Worm (Caenorhabditis elegans): ENCODE measurements around the gene W04D12.1.

Gene W04D12.1

ce11 chrIII:5836816-5837215, at the start of gene W04D12.1:
TSS of gene W04D12.1 (plus strand) at chrIII:5836926.
- TF ChIP-seq bed-3 (GFP tag; optimal IDR thresholded peaks at IDR 0.05): no peak
- no peak for TF ChIP-seq nhr-2 (tag; optimal IDR thresholded peaks at IDR 0.05)
- TF ChIP-seq nhr-237 (tag; optimal IDR thresholded peaks at IDR 0.05): peak; percentile 27
- no peak for TF ChIP-seq lin-13 (tag; optimal IDR thresholded peaks at IDR 0.05)
- peak; percentile 21 for TF ChIP-seq sptf-1 (tag; optimal IDR thresholded peaks at IDR 0.05)

ce11 chrIII:5790550-5790949, 46.2 kb upstream of the W04D12.1 start, which contains the start of gene rev-3:
TSS of gene rev-3 (minus strand) at chrIII:5790650.
- TF ChIP-seq cnd-1 (tag; optimal IDR thresholded peaks at IDR 0.05) (no peak), lsy-2 (tag; optimal IDR thresholded peaks at IDR 0.05) (no peak), hlh-1 (tag; optimal IDR thresholded peaks at IDR 0.05) (no peak), flh-1 (GFP tag; optimal IDR thresholded peaks at IDR 0.05) (no peak), elt-3 (tag; optimal IDR thresholded peaks at IDR 0.05) (no peak), ztf-11 (tag; optimal IDR thresholded peaks at IDR 0.05) (no peak), unc-62 (GFP tag; optimal IDR thresholded peaks at IDR 0.05) (no peak)

ce11 chrIII:5794982-5795381, 41.7 kb upstream of the W04D12.1 start:
- TF ChIP-seq nhr-12 (tag; optimal IDR thresholded peaks at IDR 0.05): no peak
- no peak for TF ChIP-seq sem-2 (GFP tag; optimal IDR thresholded peaks at IDR 0.05)
- TF ChIP-seq zip-8 (tag; optimal IDR thresholded peaks at IDR 0.05): peak; percentile 52
- TF ChIP-seq ces-1 (GFP tag; optimal IDR thresholded peaks at IDR 0.05): no peak
- no peak for TF ChIP-seq bed-3 (GFP tag; optimal IDR thresholded peaks at IDR 0.05)
- TF ChIP-seq nhr-76 (tag; optimal IDR thresholded peaks at IDR 0.05): no peak
- no peak for TF ChIP-seq drap-1 (GFP tag; optimal IDR thresholded peaks at IDR 0.05)
- no peak for TF ChIP-seq snpc-4 (tag; optimal IDR thresholded peaks at IDR 0.05)
- TF ChIP-seq mab-5 (tag; optimal IDR thresholded peaks at IDR 0.05): no peak
- no peak for TF ChIP-seq ceh-83 (GFP tag; optimal IDR thresholded peaks at IDR 0.05)
- no peak for TF ChIP-seq pha-4 (tag; optimal IDR thresholded peaks at IDR 0.05)
- no peak for TF ChIP-seq elt-1 (tag; optimal IDR thresholded peaks at IDR 0.05; ENCODE audit: borderline replicate concordance, insufficient read depth)
- TF ChIP-seq M03D4.4 (tag; optimal IDR thresholded peaks at IDR 0.05): no peak
- no peak for TF ChIP-seq tbx-8 (GFP tag; optimal IDR thresholded peaks at IDR 0.05)
- TF ChIP-seq lsy-2 (tag; optimal IDR thresholded peaks at IDR 0.05): no peak
- peak; percentile 97 for TF ChIP-seq nhr-2 (tag; optimal IDR thresholded peaks at IDR 0.05)
- no peak for TF ChIP-seq blmp-1 (tag; optimal IDR thresholded peaks at IDR 0.05)

- TF ChIP-seq lsy-2 (tag; optimal IDR thresholded peaks at IDR 0.05): no peak
- no peak for TF ChIP-seq ham-2 (GFP tag; optimal IDR thresholded peaks at IDR 0.05)
- TF ChIP-seq ces-1 (GFP tag; optimal IDR thresholded peaks at IDR 0.05): no peak
- TF ChIP-seq nhr-76 (tag; optimal IDR thresholded peaks at IDR 0.05): no peak
- no peak for TF ChIP-seq ceh-43 (GFP tag; optimal IDR thresholded peaks at IDR 0.05)
- TF ChIP-seq nhr-28 (tag; optimal IDR thresholded peaks at IDR 0.05): no peak
- no peak for TF ChIP-seq M03D4.4 (tag; optimal IDR thresholded peaks at IDR 0.05)
- no peak for TF ChIP-seq pha-4 (tag; optimal IDR thresholded peaks at IDR 0.05)
- no peak for TF ChIP-seq sem-2 (GFP tag; optimal IDR thresholded peaks at IDR 0.05)
- no peak for TF ChIP-seq sptf-1 (tag; optimal IDR thresholded peaks at IDR 0.05)
- no peak for TF ChIP-seq lin-32 (GFP tag; optimal IDR thresholded peaks at IDR 0.05)
- TF ChIP-seq nhr-12 (tag; optimal IDR thresholded peaks at IDR 0.05): no peak
- TF ChIP-seq hlh-1 (tag; optimal IDR thresholded peaks at IDR 0.05): no peak
- TF ChIP-seq blmp-1 (tag; optimal IDR thresholded peaks at IDR 0.05): no peak
- no peak for TF ChIP-seq lin-13 (tag; optimal IDR thresholded peaks at IDR 0.05)
- no peak for TF ChIP-seq flh-1 (GFP tag; optimal IDR thresholded peaks at IDR 0.05)
- no peak for TF ChIP-seq cnd-1 (tag; optimal IDR thresholded peaks at IDR 0.05)
- TF ChIP-seq ceh-83 (GFP tag; optimal IDR thresholded peaks at IDR 0.05): no peak
- no peak for TF ChIP-seq elt-3 (tag; optimal IDR thresholded peaks at IDR 0.05)
- no peak for TF ChIP-seq zip-8 (tag; optimal IDR thresholded peaks at IDR 0.05)
Observed at ce11 chrIII:5798747-5799146, 38.0 kb upstream of the W04D12.1 start, which contains the start of gene ceh-10. TSS of gene ceh-10 (plus strand) at chrIII:5799047.

- no peak for TF ChIP-seq ceh-43 (GFP tag; optimal IDR thresholded peaks at IDR 0.05)
- TF ChIP-seq elt-3 (tag; optimal IDR thresholded peaks at IDR 0.05): no peak
- no peak for TF ChIP-seq mls-2 (tag; optimal IDR thresholded peaks at IDR 0.05)
Observed at ce11 chrIII:5802971-5803370, 33.8 kb upstream of the W04D12.1 start, which contains the start of the genes polq-1 and him-10. TSS of gene polq-1 (minus strand) at chrIII:5803160. TSS of gene him-10 (plus strand) at chrIII:5803260.

All from whole organism, mixed stage, embryonic.